Worm (Caenorhabditis elegans) whole organism, L4/young adult: ENCODE results near the gene Y81B9A.3.

Experiments
- W03F9.2 ChIP-seq: fragments of 150-350 bp; optimal IDR thresholded peaks from 2 replicates; lab custom pipeline; 2014; ENCODE audit warnings: missing biosample characterization, missing genetic modification characterization
- him-1 ChIP-seq: sonication (generic microtip); optimal IDR thresholded peaks from 2 replicates; lab custom pipeline; 2016; ENCODE audit warnings: missing genotype, missing genetic modification reagents, missing genetic modification characterization, missing compliant biosample characterization

DNA sequence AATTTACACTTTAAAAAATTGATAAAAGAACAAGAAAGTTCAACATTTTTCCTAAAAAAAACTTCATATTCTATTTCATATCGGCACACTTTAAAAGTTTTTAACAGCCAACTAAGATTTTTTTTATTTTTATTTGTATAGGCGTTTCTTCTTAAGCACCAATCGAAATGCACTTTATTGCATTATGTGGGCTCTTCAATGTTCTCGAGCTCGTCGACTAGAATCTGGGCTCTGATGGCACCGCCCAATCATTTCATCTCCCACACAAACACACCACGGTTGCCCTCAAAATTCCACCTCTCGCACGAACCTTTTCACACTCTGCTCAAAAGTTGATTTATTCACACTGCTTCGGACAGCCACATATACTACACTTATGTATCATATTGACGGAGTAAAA is 44.8 kb upstream of the Y81B9A.3 start, which contains the start of gene B0563.6:
- TF ChIP-seq him-1 (tag; lab: Kevin White, UChicago) (no peak), W03F9.2 (no peak)
